Worm (Caenorhabditis elegans) whole organism, L2 larva: ENCODE results near the gene Y54G2A.45.
"Not testable (repeated sequence)": the region's sequence is repeated elsewhere in the genome, so short reads cannot be mapped to it uniquely, and the experiment has no call there.

Experiments used
- alr-1 ChIP-seq: fragments of 150-350 bp; optimal IDR thresholded peaks from 2 replicates; lab custom pipeline; 2014; ENCODE audit warnings: missing biosample characterization, missing genetic modification characterization
- nhr-11 ChIP-seq: fragments of 150-350 bp; optimal IDR thresholded peaks from 2 replicates; lab custom pipeline; 2014; ENCODE audit warnings: missing biosample characterization, missing genetic modification characterization
- nhr-6 ChIP-seq: fragments of 150-350 bp; optimal IDR thresholded peaks from 2 replicates; lab custom pipeline; 2014; ENCODE audit warnings: missing biosample characterization, missing genetic modification characterization
- unc-62 ChIP-seq: fragments of 150-350 bp; optimal IDR thresholded peaks from 2 replicates; lab custom pipeline; 2014; ENCODE audit warnings: missing biosample characterization, missing genetic modification reagents, missing genetic modification characterization
- ztf-11 ChIP-seq: sonication (generic microtip); optimal IDR thresholded peaks from 2 replicates; lab custom pipeline; 2017; ENCODE audit warnings: missing biosample characterization, missing genetic modification characterization

ce11 chrIV:2788389-2788788 is 17.3 kb upstream of the Y54G2A.45 start, which contains the start of gene atln-1:
- not testable (repeated sequence) for TF ChIP-seq ztf-11; alr-1 (tag; lab: Kevin White, UChicago); nhr-11 (tag; lab: Kevin White, UChicago); nhr-6; unc-62
